Worm (Caenorhabditis elegans) whole organism, L4/young adult: Measurements from ENCODE around the gene rpb-8.
A peak's percentile ranks its signal among the peaks of the same experiment; 100 is the strongest.

Experiments used
- W03F9.2 ChIP-seq: fragments of 150-350 bp; optimal IDR thresholded peaks from 2 replicates; lab custom pipeline; 2014; ENCODE audit warnings: missing biosample characterization, missing genetic modification characterization
- dao-5 ChIP-seq: sonication (generic microtip); optimal IDR thresholded peaks from 2 replicates; lab custom pipeline; 2016; ENCODE audit warnings: missing genotype, missing genetic modification characterization, moderate library complexity, missing compliant biosample characterization
- him-1 ChIP-seq: sonication (generic microtip); optimal IDR thresholded peaks from 2 replicates; lab custom pipeline; 2016; ENCODE audit warnings: missing genotype, missing genetic modification reagents, missing genetic modification characterization, missing compliant biosample characterization

The rpb-8 gene

DNA sequence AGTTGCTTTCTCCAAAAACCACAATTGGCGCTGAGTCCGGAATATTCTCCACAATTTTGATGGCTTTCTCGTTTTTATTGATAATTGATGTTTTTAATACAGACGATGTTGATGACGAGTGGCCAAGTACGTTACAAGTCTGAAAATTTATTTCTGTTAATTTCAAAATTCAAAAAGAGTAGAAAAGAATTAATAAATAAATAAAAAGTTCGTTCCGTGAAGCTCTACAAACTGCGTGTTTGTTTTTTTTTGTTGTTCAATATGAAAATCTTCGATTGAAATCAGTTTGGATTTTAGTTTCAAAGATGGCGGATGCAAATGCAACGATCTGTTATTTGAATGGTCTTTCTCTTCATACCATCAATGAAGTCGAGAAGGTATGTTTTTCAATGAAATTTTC lies 6.9 kb downstream of the rpb-8 start, which contains the start of gene F26F4.2:
F26F4.2 (plus strand) TSS at position 301 of the 400 bp plus-strand sequence.
- no peak for TF ChIP-seq dao-5
- no peak for TF ChIP-seq him-1 (tag; lab: Kevin White, UChicago)
- no peak for TF ChIP-seq W03F9.2

DNA sequence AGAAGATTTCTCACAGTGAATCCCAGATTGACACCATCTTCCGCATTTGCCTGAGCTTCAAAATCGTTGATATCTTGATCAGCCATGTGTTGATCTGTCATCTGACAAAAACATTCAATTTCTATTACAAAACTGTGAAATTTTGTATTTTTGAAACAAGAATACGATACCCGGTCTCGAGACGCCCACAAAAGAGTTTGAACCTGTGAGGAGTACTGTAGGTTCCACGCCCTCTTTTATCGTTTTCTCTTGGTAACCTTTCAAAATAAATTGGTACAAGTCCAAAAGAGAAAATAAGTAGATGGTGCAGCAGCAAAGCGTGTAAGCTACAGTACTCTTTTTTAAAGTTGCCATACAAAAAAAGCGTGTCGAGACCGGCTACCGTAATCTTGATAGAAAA lies 7.9 kb downstream of the rpb-8 start, which contains the start of gene F26F4.12:
F26F4.12 (minus strand) TSS at position 101 of the 400 bp plus-strand sequence.
- TF ChIP-seq dao-5 (no peak), W03F9.2 (no peak), him-1 (tag; lab: Kevin White, UChicago) (no peak)

DNA sequence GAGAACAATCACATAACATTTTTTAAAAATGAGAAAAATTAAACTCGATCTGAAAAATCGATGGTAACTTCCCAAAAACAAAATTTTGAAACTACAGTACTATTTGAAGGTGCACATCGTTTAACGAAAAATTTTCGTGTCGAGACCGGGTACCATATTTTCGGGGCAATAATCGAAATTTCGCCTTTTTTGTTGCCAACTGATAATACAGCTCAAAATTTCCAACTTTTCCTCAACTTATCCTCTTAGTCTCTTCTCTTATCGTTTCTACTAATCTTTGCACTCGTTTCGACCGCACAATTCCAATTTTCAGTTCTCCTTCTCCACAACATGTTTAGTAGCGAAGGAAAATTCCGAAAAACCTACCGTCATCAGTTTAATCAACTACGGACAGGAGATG lies 10.9 kb downstream of the rpb-8 start, which contains the start of gene rom-1:
rom-1 (plus strand) TSS at position 301 of the 400 bp plus-strand sequence.
- TF ChIP-seq him-1 (tag; lab: Kevin White, UChicago) (no peak), W03F9.2 (no peak), dao-5 (no peak)

DNA sequence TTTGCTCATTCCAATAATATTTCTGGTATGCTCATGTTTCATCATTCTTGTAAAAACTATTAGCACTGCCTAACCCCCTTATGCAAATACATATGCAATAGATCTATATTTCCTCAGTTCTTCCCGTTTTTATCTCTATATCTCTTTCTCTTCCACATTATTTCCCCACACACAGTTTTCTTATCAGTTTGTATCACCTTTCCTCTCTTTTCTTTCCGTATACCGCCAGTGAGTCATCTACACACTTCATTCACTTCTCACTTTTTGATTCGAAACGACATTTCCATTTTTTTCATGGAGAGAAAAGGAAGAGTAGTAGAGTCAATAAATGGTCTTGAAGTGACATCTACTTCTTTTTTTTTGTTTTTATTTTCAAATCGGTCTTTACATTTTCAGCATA lies 11.4 kb downstream of the rpb-8 start:
- TF ChIP-seq dao-5 (no peak), him-1 (tag; lab: Kevin White, UChicago) (no peak), W03F9.2 (no peak)

DNA sequence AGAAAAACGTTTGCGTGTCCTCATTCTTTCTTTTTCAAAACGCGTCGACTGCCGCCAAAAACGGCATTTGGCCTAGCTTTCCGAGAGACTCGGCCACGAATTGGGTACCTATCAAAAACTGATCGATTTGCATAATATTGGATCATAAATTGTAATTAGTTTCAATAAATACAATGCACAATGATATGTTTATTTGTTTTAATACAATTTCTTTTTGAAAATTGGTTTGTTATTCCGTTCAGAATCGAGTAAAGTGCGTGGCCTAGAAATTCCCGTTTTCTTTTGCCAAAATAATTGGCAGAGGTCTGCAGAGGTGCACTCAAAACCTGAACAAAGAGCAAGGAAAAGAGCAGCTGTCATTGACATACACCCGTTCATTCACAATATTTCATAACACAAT lies 12.4 kb downstream of the rpb-8 start, which contains the start of gene F26F4.8:
F26F4.8 (minus strand) TSS at position 69 of the 400 bp plus-strand sequence.
- TF ChIP-seq dao-5: no peak
- TF ChIP-seq W03F9.2: no peak
- no peak for TF ChIP-seq him-1 (tag; lab: Kevin White, UChicago)

DNA sequence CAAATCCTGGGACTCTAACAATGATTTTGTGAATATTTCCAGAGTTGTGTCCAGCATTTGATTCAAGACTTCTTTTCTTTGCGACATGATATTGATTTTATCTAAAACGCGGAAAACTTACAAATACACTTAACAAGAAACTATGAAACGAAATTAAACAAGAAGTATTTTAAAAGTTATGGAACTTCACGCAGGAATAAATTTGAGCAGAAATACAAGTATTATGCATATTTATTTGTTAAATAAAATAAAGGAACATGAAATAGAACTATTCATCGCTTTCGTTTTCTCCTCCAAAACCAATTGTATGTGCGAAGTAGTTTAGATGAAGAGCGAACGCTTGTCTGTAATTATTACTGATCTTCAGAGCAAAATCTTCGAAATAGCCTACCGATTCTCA lies 14.0 kb downstream of the rpb-8 start, which contains the start of gene kbp-2:
kbp-2 (minus strand) TSS at position 101 of the 400 bp plus-strand sequence.
- TF ChIP-seq W03F9.2 (no peak), him-1 (tag; lab: Kevin White, UChicago) (no peak), dao-5 (no peak)

DNA sequence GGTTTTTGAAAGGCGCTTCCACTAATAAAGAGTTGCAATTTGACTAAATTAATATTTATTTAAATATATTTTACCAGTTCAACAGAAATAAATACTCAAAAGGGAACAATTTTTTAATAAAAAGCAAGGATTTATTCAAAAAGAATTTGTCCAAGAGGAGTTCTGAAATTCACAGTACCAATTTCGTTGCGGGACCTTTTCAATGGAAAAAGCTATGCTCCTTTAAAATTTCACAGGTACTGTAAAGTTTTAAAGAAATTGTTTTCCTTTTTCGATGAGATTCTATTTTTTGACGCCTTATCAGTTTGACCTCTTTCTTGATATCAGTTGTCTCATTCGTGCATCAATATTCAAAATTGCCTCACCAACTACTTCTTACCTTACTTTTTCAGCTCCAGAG lies 17.5 kb downstream of the rpb-8 start, which contains the start of gene tag-340:
tag-340 (plus strand) TSS at position 249 of the 400 bp plus-strand sequence.
- TF ChIP-seq W03F9.2 (no peak), him-1 (tag; lab: Kevin White, UChicago) (no peak), dao-5 (no peak)

DNA sequence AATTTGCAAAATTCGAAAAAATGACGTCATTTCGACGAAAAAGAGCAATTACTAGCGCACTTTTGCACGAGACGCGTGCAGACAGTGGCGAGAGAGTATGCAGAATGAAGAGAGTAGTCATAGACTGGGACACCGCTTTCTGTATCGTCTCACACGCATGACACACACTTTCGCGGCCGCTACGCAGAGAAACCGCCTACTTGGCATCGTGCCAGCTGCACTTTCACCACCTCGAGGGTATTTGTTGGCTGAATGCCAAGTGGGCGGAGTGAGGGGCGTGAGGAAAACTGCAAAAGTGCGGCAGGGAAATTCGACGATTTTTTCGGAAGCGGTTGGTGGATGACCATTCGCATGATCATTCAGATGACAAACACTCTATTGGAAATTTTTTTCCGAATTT lies 18.1 kb downstream of the rpb-8 start:
- no peak for TF ChIP-seq dao-5
- peak; percentile 98 for TF ChIP-seq him-1 (tag; lab: Kevin White, UChicago)
- TF ChIP-seq W03F9.2: peak; percentile 95

DNA sequence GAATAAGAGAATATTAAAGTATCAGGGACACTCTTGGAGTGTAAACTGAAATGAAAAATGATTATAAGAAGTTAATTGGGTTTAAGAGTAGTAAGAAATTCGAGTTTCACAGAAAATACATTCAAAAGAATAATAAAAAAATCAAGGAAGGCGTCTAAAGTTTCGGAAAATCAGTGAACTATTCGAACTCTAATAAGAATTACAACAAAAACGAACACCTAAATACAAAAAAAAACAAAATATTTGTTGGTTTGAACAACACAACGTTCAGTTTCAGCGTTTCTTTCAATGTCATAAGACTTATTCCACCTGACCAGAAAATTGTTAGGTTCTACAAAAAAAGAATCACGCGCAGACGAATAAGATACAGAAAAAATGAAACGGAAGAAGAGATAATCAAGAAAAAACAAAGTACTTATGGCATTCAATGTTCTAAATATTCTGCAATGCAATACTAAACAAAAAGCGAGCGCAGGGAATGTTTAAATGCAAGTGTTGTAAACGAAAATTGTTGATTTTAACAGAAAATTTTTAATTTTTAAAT lies 18.7 kb downstream of the rpb-8 start, which contains the start of gene nhl-2:
nhl-2 (minus strand) TSS at position 51 of the 544 bp plus-strand sequence.
- no peak for TF ChIP-seq him-1 (tag; lab: Kevin White, UChicago)
- TF ChIP-seq dao-5: no peak
- no peak for TF ChIP-seq W03F9.2

DNA sequence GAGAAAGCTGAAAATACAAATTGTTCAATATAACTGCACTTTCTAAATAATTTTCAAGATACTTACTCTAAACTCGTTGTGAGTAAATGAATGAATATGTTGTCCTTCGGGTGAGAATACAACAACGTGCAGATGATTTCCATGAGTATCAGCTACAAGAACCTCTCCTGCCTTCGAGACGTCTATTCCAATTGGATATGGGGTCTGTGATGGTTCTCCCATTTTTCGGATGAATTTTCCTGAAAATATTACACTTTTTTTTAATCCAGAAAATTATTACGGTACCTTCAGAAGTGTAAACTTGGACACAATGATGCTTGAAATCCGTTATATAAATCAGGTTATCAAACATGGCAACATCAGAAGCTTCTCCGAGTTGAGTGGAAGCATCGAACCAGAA lies 22.5 kb downstream of the rpb-8 start:
- no peak for TF ChIP-seq him-1 (tag; lab: Kevin White, UChicago)
- no peak for TF ChIP-seq dao-5
- no peak for TF ChIP-seq W03F9.2

DNA sequence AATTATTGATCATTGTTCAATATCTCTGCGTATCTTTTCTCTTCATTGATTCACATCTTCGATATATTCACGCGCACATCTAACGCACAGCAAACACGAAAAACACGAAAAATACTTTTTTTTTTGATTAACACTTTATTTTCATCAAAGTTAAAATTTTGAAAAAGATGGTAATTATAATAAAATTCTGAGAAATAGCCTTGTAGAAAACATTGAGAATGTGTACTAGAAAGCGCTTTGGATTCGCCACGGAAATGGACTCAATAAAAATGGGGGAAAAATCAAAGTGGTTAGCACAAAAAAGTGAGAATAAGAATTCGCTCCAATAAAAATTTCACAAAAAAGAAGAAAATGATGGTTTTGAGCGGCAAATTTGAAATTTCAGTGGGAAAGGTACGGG lies 24.3 kb downstream of the rpb-8 start, which contains the start of gene F26F4.6:
F26F4.6 (minus strand) TSS at position 101 of the 400 bp plus-strand sequence.
- no peak for TF ChIP-seq him-1 (tag; lab: Kevin White, UChicago)
- TF ChIP-seq dao-5: no peak
- TF ChIP-seq W03F9.2: no peak

DNA sequence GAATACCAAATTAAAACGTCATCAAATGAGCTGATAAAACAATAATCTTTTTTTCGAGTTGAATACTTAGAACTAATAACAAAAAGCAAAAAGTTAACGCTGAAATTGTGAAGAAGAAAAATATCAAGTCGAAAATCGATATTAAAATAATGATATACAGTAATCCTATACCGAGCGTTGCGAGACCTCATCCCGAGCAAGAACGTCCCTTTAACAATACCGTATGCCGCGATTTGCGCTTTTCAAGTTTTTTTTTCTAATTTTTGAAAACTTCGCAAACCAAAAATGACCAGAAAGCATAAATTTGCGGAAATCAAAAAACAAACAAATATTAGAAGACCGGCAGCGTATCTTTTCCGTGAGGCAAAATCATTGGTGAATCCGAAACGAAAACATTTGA lies 26.8 kb downstream of the rpb-8 start, which contains the start of gene F26F4.5:
F26F4.5 (minus strand) TSS at position 256 of the 400 bp plus-strand sequence.
- TF ChIP-seq dao-5: no peak
- TF ChIP-seq him-1 (tag; lab: Kevin White, UChicago): no peak
- no peak for TF ChIP-seq W03F9.2

DNA sequence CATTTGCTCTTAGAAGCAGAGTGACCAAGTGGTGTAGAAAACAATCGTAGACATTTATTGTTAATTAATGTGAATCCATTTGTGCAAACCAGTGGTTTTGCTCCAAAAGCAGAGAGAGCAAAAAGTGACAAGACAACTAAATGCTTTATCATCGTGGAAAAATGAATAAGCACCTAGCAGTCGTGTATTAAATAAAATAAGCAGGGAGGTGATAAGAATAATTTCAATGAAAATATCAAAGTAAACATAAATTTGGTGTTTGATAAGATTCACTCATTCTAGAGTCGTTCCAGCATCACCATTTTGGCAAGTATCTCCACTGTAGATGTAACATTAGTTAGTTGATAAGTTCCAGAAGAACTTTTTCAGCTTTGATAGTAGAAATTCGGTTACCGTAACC lies 30.5 kb downstream of the rpb-8 start, which contains the start of gene clec-6:
clec-6 (minus strand) TSS at position 154 of the 400 bp plus-strand sequence.
- TF ChIP-seq him-1 (tag; lab: Kevin White, UChicago) (no peak), W03F9.2 (no peak), dao-5 (no peak)

DNA sequence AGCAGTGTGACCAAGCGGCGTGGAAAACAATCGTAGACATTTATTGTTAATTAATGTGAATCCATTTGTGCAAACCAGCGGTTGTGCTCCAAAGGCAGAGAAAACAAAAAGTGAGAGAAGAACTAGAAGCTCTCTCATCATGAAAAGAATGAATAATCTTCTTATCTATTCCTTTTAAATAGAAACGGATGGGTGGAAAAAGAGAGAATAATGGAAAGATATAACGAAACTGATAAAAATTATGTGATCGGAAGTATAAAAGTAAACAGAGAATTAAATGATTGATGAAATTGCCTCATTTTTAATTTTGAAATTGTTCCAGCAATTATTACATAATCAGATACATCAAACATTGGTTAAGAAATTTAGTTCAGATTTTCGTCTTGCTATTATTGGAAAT lies 34.4 kb downstream of the rpb-8 start, which contains the start of gene clec-5:
clec-5 (minus strand) TSS at position 178 of the 400 bp plus-strand sequence.
- no peak for TF ChIP-seq W03F9.2
- no peak for TF ChIP-seq dao-5
- TF ChIP-seq him-1 (tag; lab: Kevin White, UChicago): no peak

DNA sequence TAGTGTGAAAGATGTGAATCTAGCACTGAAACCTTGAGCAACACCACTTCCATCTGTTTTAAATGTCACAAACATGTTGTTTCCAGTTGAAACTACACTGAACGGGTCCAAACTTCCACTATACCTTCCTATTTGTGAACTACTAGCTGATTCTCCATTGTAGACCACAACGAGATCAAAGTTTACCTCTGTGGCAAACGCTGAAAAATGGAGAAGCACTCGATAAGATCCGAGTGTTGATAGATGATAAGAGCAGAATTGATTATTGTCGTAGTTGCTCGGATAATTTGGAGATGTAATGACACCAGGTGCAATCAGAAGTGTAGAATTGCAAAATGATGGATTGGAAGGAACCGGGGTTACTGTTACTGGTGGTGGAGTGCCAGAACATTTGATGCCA lies 35.9 kb downstream of the rpb-8 start:
- no peak for TF ChIP-seq dao-5
